Worm (Caenorhabditis elegans) whole organism, L2 larva: ENCODE data around the gene nhr-148.

Experiments used
- F13H6.1 ChIP-seq: sonication (generic microtip); optimal IDR thresholded peaks from 2 replicates; lab custom pipeline; 2016; ENCODE audit warnings: missing genetic modification characterization, missing compliant biosample characterization
- Y55F3AM.14 ChIP-seq: fragments of 200-800 bp; sonication (Bioruptor generic); optimal IDR thresholded peaks from 2 replicates; lab custom pipeline; 2018; ENCODE audit warnings: mild to moderate bottlenecking, missing genetic modification characterization, missing compliant biosample characterization
- ama-1 ChIP-seq: fragments of 150-350 bp; optimal IDR thresholded peaks from 2 replicates; lab custom pipeline; 2018; ENCODE audit warnings: inconsistent platforms
- ceh-16 ChIP-seq: fragments of 150-350 bp; optimal IDR thresholded peaks from 2 replicates; lab custom pipeline; 2014; ENCODE audit warnings: missing biosample characterization, missing genetic modification characterization
- dmd-4 ChIP-seq: sonication (generic microtip); optimal IDR thresholded peaks from 2 replicates; lab custom pipeline; 2017; ENCODE audit warnings: missing biosample characterization, missing genetic modification characterization
- elt-1 ChIP-seq: fragments of 150-350 bp; optimal IDR thresholded peaks from 2 replicates; lab custom pipeline; 2014; ENCODE audit warnings: missing biosample characterization, missing genetic modification characterization
- fos-1 ChIP-seq: fragments of 150-350 bp; optimal IDR thresholded peaks from 2 replicates; lab custom pipeline; 2014; ENCODE audit warnings: missing biosample characterization, missing genetic modification characterization
- gmeb-1 ChIP-seq: fragments of 150-350 bp; optimal IDR thresholded peaks from 2 replicates; lab custom pipeline; 2014; ENCODE audit warnings: missing biosample characterization, missing genetic modification characterization
- lin-11 ChIP-seq: fragments of 150-350 bp; sonication (generic microtip); optimal IDR thresholded peaks from 2 replicates; lab custom pipeline; 2014; ENCODE audit warnings: missing biosample characterization, missing genetic modification characterization, inconsistent platforms, mixed read lengths
- lin-13 ChIP-seq: fragments of 150-350 bp; optimal IDR thresholded peaks from 2 replicates; lab custom pipeline; 2014; ENCODE audit warnings: missing biosample characterization, missing genetic modification reagents, missing genetic modification characterization
- lin-39 ChIP-seq: fragments of 150-350 bp; optimal IDR thresholded peaks from 2 replicates; lab custom pipeline; 2014; ENCODE audit warnings: missing biosample characterization, missing genetic modification reagents, missing genetic modification characterization
- mab-5 ChIP-seq: fragments of 150-350 bp; optimal IDR thresholded peaks from 2 replicates; lab custom pipeline; 2014; ENCODE audit warnings: missing biosample characterization, missing genetic modification characterization
- mbf-1 ChIP-seq: sonication (generic microtip); optimal IDR thresholded peaks from 2 replicates; lab custom pipeline; 2017; ENCODE audit warnings: missing biosample characterization, missing genetic modification characterization
- mdl-1 ChIP-seq, 2 experiments: fragments of 150-350 bp in 1 of 2; sonication (generic microtip) in 1 of 2; optimal IDR thresholded peaks; 2 replicates each; lab custom pipeline; 2017; ENCODE audit warnings: missing biosample characterization in 2 of 2, missing genetic modification characterization in 2 of 2
- nhr-10 ChIP-seq: sonication (generic microtip); optimal IDR thresholded peaks from 2 replicates; lab custom pipeline; 2017; ENCODE audit warnings: missing biosample characterization, missing genetic modification characterization
- nhr-11 ChIP-seq: fragments of 150-350 bp; optimal IDR thresholded peaks from 2 replicates; lab custom pipeline; 2014; ENCODE audit warnings: missing biosample characterization, missing genetic modification characterization
- nhr-23 ChIP-seq: fragments of 150-350 bp; optimal IDR thresholded peaks from 2 replicates; lab custom pipeline; 2014; ENCODE audit warnings: missing biosample characterization, missing genetic modification reagents, missing genetic modification characterization
- nhr-6 ChIP-seq: fragments of 150-350 bp; optimal IDR thresholded peaks from 2 replicates; lab custom pipeline; 2014; ENCODE audit warnings: missing biosample characterization, missing genetic modification characterization
- skn-1 ChIP-seq: sonication (generic microtip); optimal IDR thresholded peaks from 2 replicates; lab custom pipeline; 2017; ENCODE audit warnings: missing biosample characterization, missing genetic modification characterization
- unc-55 ChIP-seq: fragments of 150-350 bp; sonication (generic microtip); optimal IDR thresholded peaks from 3 replicates; lab custom pipeline; 2014; ENCODE audit warnings: missing biosample characterization, missing genetic modification reagents, missing genetic modification characterization
- zag-1 ChIP-seq: fragments of 150-350 bp; optimal IDR thresholded peaks from 2 replicates; lab custom pipeline; 2014; ENCODE audit warnings: missing biosample characterization, missing genetic modification characterization
- ztf-1 ChIP-seq: fragments of 200-800 bp; sonication (Bioruptor generic); conservative IDR thresholded peaks from 2 replicates; pipeline ENCODE4 v1.3.6; 2022; ENCODE audit warnings: missing genetic modification characterization, missing compliant biosample characterization
- ztf-11 ChIP-seq: sonication (generic microtip); optimal IDR thresholded peaks from 2 replicates; lab custom pipeline; 2017; ENCODE audit warnings: missing biosample characterization, missing genetic modification characterization

nhr-148 gene

ce11 chrV:7379384-7379783, 37.4 kb downstream of the nhr-148 start, which contains the start of gene srsx-24:
srsx-24 (minus strand) TSS chrV:7379484.
- TF ChIP-seq unc-55 (GFP tag; lab: Kevin White, UChicago), result no peak
- TF ChIP-seq nhr-23 (tag; lab: Kevin White, UChicago), result no peak

- TF ChIP-seq lin-39 (tag; lab: Kevin White, UChicago), result no peak
- no peak for TF ChIP-seq nhr-10 (tag; lab: Kevin White, UChicago)
- no peak for TF ChIP-seq lin-13 (GFP tag; lab: Kevin White, UChicago)
- TF ChIP-seq mbf-1 (tag; lab: Kevin White, UChicago), result no peak
- TF ChIP-seq nhr-6 (tag; lab: Kevin White, UChicago), result no peak
- no peak for TF ChIP-seq ztf-11 (tag; lab: Kevin White, UChicago)
- no peak for TF ChIP-seq zag-1 (tag; lab: Kevin White, UChicago)
- TF ChIP-seq lin-11 (tag; lab: Kevin White, UChicago), result no peak
These were observed 39.1 kb downstream of the nhr-148 start, which contains the start of gene C03G6.17 for ce11 chrV:7381008-7381407. C03G6.17 (minus strand) TSS chrV:7381108.

ce11 chrV:7386052-7386573, 44.2 kb downstream of the nhr-148 start, which contains the start of gene srp-6:
srp-6 (minus strand) TSS chrV:7386102.
- TF ChIP-seq ama-1 (no peak), fos-1 (tag; lab: Kevin White, UChicago) (peak; percentile 2), unc-55 (GFP tag; lab: Kevin White, UChicago) (peak; percentile 6)
- TF ChIP-seq, all 48 proteins: peak for 2

- no peak for TF ChIP-seq gmeb-1 (tag; lab: Kevin White, UChicago)
- no peak for TF ChIP-seq Y55F3AM.14 (GFP tag; lab: Kevin White, UChicago)
- no peak for TF ChIP-seq mbf-1 (tag; lab: Kevin White, UChicago)
- TF ChIP-seq ztf-1 (GFP tag; lab: Robert Waterston, UW), result no peak
- no peak for TF ChIP-seq ztf-11 (tag; lab: Kevin White, UChicago)
- no peak for TF ChIP-seq mab-5
- TF ChIP-seq nhr-6 (tag; lab: Kevin White, UChicago), result no peak
- TF ChIP-seq skn-1 (tag; lab: Kevin White, UChicago), result no peak
- TF ChIP-seq lin-13 (GFP tag; lab: Kevin White, UChicago), result no peak
- no peak for TF ChIP-seq nhr-23 (tag; lab: Kevin White, UChicago)
- TF ChIP-seq lin-11 (tag; lab: Kevin White, UChicago), result no peak
- TF ChIP-seq mdl-1 (tag; optimal IDR thresholded peaks at IDR 0.05; lab: Kevin White, UChicago), result no peak
These were observed 45.8 kb downstream of the nhr-148 start, which contains the start of gene C02H6.3 for ce11 chrV:7387755-7388154. C02H6.3 (minus strand) TSS chrV:7387855.

ce11 chrV:7389771-7390170, 47.8 kb downstream of the nhr-148 start, which contains the start of gene C02H6.1:
C02H6.1 (minus strand) TSS chrV:7389871.
- TF ChIP-seq dmd-4 (tag; lab: Kevin White, UChicago), result no peak
- no peak for TF ChIP-seq elt-1
- no peak for TF ChIP-seq nhr-11 (tag; lab: Kevin White, UChicago)
- no peak for TF ChIP-seq F13H6.1
- no peak for TF ChIP-seq skn-1 (tag; lab: Kevin White, UChicago)
- TF ChIP-seq ceh-16 (tag; lab: Kevin White, UChicago), result no peak

ce11 chrV:7391933-7392332, 50.0 kb downstream of the nhr-148 start, which contains the start of gene fbxa-105:
fbxa-105 (minus strand) TSS chrV:7392029.
- TF ChIP-seq fos-1 (tag; lab: Kevin White, UChicago) (peak; percentile 70), lin-11 (tag; lab: Kevin White, UChicago) (no peak)
